Fruit fly (Drosophila melanogaster): ENCODE data around the gene eIF4G1.

eIF4G1 gene

DNA sequence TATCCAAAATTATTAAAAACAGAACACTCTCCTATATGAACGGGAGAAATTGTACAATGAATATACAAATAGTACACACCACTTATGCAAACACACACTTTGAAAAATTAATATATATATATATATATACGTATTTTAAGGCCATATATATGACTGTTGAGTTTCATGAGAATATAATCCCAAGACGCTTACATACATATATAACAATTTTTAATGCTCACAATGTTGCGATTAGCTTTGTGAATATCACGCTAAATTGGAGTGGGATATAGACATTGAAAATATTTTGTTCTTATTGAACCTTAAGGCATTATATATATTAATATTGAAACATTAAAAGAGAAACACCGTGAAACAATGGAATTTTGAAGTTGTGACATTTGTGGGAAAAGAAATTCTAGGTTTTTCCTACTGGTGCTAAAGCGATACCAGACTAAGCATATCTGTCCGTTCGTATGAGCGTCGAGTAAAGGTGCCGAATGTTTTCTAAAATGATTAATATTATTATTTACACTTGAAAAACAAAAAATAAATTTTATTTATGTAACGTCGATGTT, 27.7 kb upstream of the eIF4G1 start, which contains the start of gene 4E-T (continued):
- TF ChIP-seq CG17912 (GFP tag; optimal IDR thresholded peaks at IDR 0.05) (no peak), CG30020 (tag; optimal IDR thresholded peaks at IDR 0.05) (peak; percentile 100), BEAF-32 (GFP tag; optimal IDR thresholded peaks at IDR 0.05) (peak; percentile 21), CG17802 (tag; optimal IDR thresholded peaks at IDR 0.05) (peak; percentile 99), trh (GFP tag; optimal IDR thresholded peaks at IDR 0.05) (no peak), CG3847 (GFP tag; IDR thresholded peaks at IDR 0.05) (no peak), slp2 (GFP tag; optimal IDR thresholded peaks at IDR 0.05) (no peak), ewg (GFP tag; optimal IDR thresholded peaks at IDR 0.05) (no peak), CG7357 (GFP tag; IDR thresholded peaks at IDR 0.05) (peak; percentile 92), D19A (tag; optimal IDR thresholded peaks at IDR 0.05) (peak; percentile 5), NFAT (GFP tag; IDR thresholded peaks at IDR 0.05) (no peak), B-H2 (GFP tag; optimal IDR thresholded peaks at IDR 0.05) (no peak), YL-1 (GFP tag; optimal IDR thresholded peaks at IDR 0.05) (peak; percentile 32), C15 (GFP tag; IDR thresholded peaks at IDR 0.05) (no peak), Elba2 (GFP tag; optimal IDR thresholded peaks at IDR 0.05) (peak; percentile 30), sens (GFP tag) (peak; percentile 56), CG1603 (tag; optimal IDR thresholded peaks at IDR 0.05) (peak; percentile 99), fru (optimal IDR thresholded peaks at IDR 0.05) (no peak), ro (GFP tag; IDR thresholded peaks at IDR 0.05) (no peak), mam (GFP tag; optimal IDR thresholded peaks at IDR 0.05) (no peak), Ets65A (GFP tag) (peak; percentile 6), run (tag; optimal IDR thresholded peaks at IDR 0.05) (no peak)

DNA sequence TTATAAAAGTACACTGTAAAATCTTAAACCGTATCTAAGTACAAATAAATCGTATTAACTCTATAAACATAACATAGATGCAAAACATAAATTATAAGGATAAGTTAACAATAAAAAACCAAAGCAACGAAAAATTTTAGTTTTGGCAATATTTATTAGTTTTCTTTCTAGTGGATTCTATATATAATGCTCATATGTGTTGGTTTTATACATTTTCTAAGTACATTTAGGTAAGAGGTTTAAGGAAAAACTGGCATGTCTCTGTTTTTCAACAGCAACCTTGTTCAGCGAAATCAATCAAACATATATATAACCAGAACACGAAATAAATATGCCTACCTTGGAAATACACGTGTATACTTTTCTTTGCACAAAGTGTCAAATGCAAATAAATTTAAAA, 18.8 kb upstream of the eIF4G1 start:
- TF ChIP-seq Asciz (GFP tag; optimal IDR thresholded peaks at IDR 0.05), result no peak
- no peak for TF ChIP-seq slou (GFP tag; optimal IDR thresholded peaks at IDR 0.05)
- TF ChIP-seq lbe (GFP tag; optimal IDR thresholded peaks at IDR 0.05), result no peak
- TF ChIP-seq CG10959 (GFP tag; IDR thresholded peaks at IDR 0.05), result no peak
- no peak for TF ChIP-seq emc (GFP tag; optimal IDR thresholded peaks at IDR 0.05)
- TF ChIP-seq ssp (GFP tag; IDR thresholded peaks at IDR 0.05), result peak; percentile 53
- TF ChIP-seq CG30020 (tag; optimal IDR thresholded peaks at IDR 0.05), result peak; percentile 72
- no peak for TF ChIP-seq Nf-YC (tag; optimal IDR thresholded peaks at IDR 0.05)
- no peak for TF ChIP-seq HHEX (GFP tag; optimal IDR thresholded peaks at IDR 0.05)

DNA sequence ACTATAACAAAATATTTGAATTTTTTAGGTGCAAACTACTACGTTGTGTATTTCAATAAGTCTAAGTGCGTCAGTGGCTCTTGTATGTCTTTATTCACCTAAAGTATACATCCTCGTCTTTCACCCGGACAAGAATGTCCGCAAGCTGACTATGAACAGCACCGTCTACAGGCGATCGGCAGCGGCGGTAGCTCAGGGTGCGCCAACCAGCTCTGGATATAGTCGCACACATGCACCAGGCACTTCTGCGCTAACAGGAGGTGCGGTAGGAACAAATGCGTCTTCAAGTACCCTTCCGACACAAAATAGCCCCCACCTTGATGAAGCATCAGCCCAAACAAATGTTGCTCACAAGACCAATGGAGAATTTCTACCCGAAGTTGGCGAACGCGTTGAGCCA, 15.7 kb upstream of the eIF4G1 start:
- TF ChIP-seq Mad (GFP tag; optimal IDR thresholded peaks at IDR 0.05), result no peak
- no peak for TF ChIP-seq ham (GFP tag; IDR thresholded peaks at IDR 0.05)
- TF ChIP-seq CG13123 (GFP tag; optimal IDR thresholded peaks at IDR 0.05), result no peak
- TF ChIP-seq esg (GFP tag; conservative IDR thresholded peaks at IDR 0.05), result no peak
- peak; percentile 56; the same call in 1 of the 3 replicates for TF ChIP-seq CG2199 (GFP tag; IDR thresholded peaks at IDR 0.05)
- TF ChIP-seq MBD-R2 (GFP tag; IDR thresholded peaks at IDR 0.05), result no peak
- peak; percentile 78 for TF ChIP-seq Ets65A (GFP tag)
- no peak for TF ChIP-seq CG11695 (GFP tag; IDR thresholded peaks at IDR 0.05)

DNA sequence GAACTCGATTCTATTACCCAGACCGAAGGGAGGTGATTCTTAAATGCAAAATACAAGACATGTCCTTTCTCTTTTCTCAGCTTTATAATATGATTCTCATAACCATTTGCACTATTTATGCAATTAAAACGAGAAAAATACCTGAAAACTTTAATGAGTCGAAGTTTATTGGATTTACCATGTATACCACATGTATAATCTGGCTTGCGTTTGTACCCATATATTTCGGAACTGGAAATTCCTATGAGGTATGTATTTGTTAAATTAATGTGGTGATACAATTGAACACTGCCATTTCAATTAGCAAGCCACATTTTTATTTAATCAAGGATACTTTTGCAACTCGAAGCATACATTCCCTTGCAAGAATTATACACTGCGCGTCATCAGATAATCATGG, 13.8 kb upstream of the eIF4G1 start:
- TF ChIP-seq CG10431 (GFP tag; optimal IDR thresholded peaks at IDR 0.05) (peak; percentile 92), CkIIα-i1 (GFP tag; IDR thresholded peaks at IDR 0.05) (no peak)
